Fruit fly (Drosophila melanogaster): ENCODE data around the gene Ag5r2.
A peak's percentile ranks its signal among the peaks of the same experiment; 100 is the strongest.

Gene Ag5r2

DNA sequence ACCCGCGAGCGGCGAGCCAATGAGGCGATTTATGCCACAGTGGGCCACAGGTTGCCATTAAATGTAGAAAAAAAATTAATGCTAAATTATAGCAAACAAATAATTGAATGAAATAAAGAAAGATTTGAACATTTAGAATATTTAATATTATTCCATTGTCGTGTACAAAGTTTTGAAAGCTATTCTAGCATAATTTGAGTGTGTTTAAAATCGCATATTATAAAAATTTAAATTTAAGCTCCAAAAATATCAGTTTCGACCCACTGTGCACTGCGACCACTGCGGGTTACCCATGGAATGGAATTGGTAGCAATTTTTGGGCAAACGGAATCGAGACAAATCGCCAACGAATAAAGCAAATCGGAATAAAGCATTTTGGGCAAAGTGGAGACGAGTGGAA, 40.0 kb downstream of the Ag5r2 start (continued):
- no peak for TF ChIP-seq pfk (GFP tag; optimal IDR thresholded peaks at IDR 0.05)
- TF ChIP-seq CG13424 (tag; optimal IDR thresholded peaks at IDR 0.05), result peak; percentile 64
- TF ChIP-seq CG11093 (GFP tag; IDR thresholded peaks at IDR 0.05), result no peak
- TF ChIP-seq CG14441 (GFP tag; IDR thresholded peaks at IDR 0.05), result peak; percentile 45
- no peak for TF ChIP-seq chinmo (GFP tag; IDR thresholded peaks at IDR 0.05; ENCODE audit: partially characterized antibody)
- TF ChIP-seq CG43689 (GFP tag; IDR thresholded peaks at IDR 0.05), result no peak
- TF ChIP-seq Aef1 (GFP tag; IDR thresholded peaks at IDR 0.05), result peak; percentile 37; the same call in 1 of the 3 replicates
- no peak for TF ChIP-seq CG3163 (GFP tag; optimal IDR thresholded peaks at IDR 0.05)
- TF ChIP-seq CG6689 (GFP tag; IDR thresholded peaks at IDR 0.05), result peak; percentile 64
- TF ChIP-seq CG3995 (GFP tag; optimal IDR thresholded peaks at IDR 0.05), result no peak
- peak; percentile 34 for TF ChIP-seq CG16815 (GFP tag; optimal IDR thresholded peaks at IDR 0.05)
- no peak for TF ChIP-seq CTCF (GFP tag; optimal IDR thresholded peaks at IDR 0.05)
- TF ChIP-seq maf-S (GFP tag; optimal IDR thresholded peaks at IDR 0.05), result no peak
- no peak for TF ChIP-seq cg (GFP tag; optimal IDR thresholded peaks at IDR 0.05)
- TF ChIP-seq CG10959 (GFP tag; IDR thresholded peaks at IDR 0.05), result peak; percentile 36
- TF ChIP-seq Xbp1 (GFP tag; optimal IDR thresholded peaks at IDR 0.05), result peak; percentile 33
- peak; percentile 64 for TF ChIP-seq Blimp-1 (GFP tag; optimal IDR thresholded peaks at IDR 0.05)
- no peak for TF ChIP-seq CG6654 (GFP tag; optimal IDR thresholded peaks at IDR 0.05)
- peak in 1 of 2 experiments; percentile 73 for TF ChIP-seq bsh (GFP tag; optimal IDR thresholded peaks at IDR 0.05)
- peak; percentile 45; the same call in 1 of the 2 replicates for TF ChIP-seq onecut (GFP tag; IDR thresholded peaks at IDR 0.05)
- TF ChIP-seq CG2875 (GFP tag; optimal IDR thresholded peaks at IDR 0.05), result peak; percentile 15
- TF ChIP-seq H2.0 (GFP tag; IDR thresholded peaks at IDR 0.05), result peak; percentile 29; the same call in 1 of the 2 replicates
- no peak for TF ChIP-seq Vsx1 (GFP tag; optimal IDR thresholded peaks at IDR 0.05)
- no peak for TF ChIP-seq CG15073 (GFP tag; optimal IDR thresholded peaks at IDR 0.05)
- TF ChIP-seq kni (GFP tag; optimal IDR thresholded peaks at IDR 0.05), result no peak
- no peak for TF ChIP-seq wek (GFP tag; optimal IDR thresholded peaks at IDR 0.05)
- peak; percentile 35 for TF ChIP-seq CG13296 (GFP tag; optimal IDR thresholded peaks at IDR 0.05)
- TF ChIP-seq tap (tag; optimal IDR thresholded peaks at IDR 0.05), result peak; percentile 15
- peak; percentile 73 for TF ChIP-seq phol (tag; optimal IDR thresholded peaks at IDR 0.05)
- TF ChIP-seq CG10147 (GFP tag; optimal IDR thresholded peaks at IDR 0.05), result peak; percentile 7
- no peak for TF ChIP-seq CG16779 (GFP tag; IDR thresholded peaks at IDR 0.05)
- no peak for TF ChIP-seq Nf-YA (GFP tag; IDR thresholded peaks at IDR 0.05)
- TF ChIP-seq Sin3A (optimal IDR thresholded peaks at IDR 0.05), result no peak
- no peak for TF ChIP-seq CG6683 (GFP tag; optimal IDR thresholded peaks at IDR 0.05)
- TF ChIP-seq trh (GFP tag; optimal IDR thresholded peaks at IDR 0.05), result no peak
- TF ChIP-seq al (GFP tag; IDR thresholded peaks at IDR 0.05), result no peak
- TF ChIP-seq chn (GFP tag; optimal IDR thresholded peaks at IDR 0.05), result no peak
- peak; percentile 63 for TF ChIP-seq CG10267 (tag; optimal IDR thresholded peaks at IDR 0.05)
- no peak for TF ChIP-seq knrl (GFP tag; IDR thresholded peaks at IDR 0.05; ENCODE audit: partially characterized antibody)
- peak; percentile 73 for TF ChIP-seq CG9727 (GFP tag; optimal IDR thresholded peaks at IDR 0.05)
- TF ChIP-seq Gug (GFP tag; IDR thresholded peaks at IDR 0.05), result peak; percentile 1; the same call in 1 of the 4 replicates
- peak; percentile 56 for TF ChIP-seq CG8388 (GFP tag; optimal IDR thresholded peaks at IDR 0.05)
- no peak for TF ChIP-seq disco-r (GFP tag; optimal IDR thresholded peaks at IDR 0.05)
- TF ChIP-seq HmgZ (tag; optimal IDR thresholded peaks at IDR 0.05), result no peak
- no peak for TF ChIP-seq ab (GFP tag; optimal IDR thresholded peaks at IDR 0.05)
- TF ChIP-seq danr (GFP tag; IDR thresholded peaks at IDR 0.05), result no peak
- TF ChIP-seq Sox100B (GFP tag; optimal IDR thresholded peaks at IDR 0.05), result peak; percentile 74
- TF ChIP-seq toy (GFP tag; IDR thresholded peaks at IDR 0.05), result no peak
- no peak for TF ChIP-seq CG2889 (GFP tag; IDR thresholded peaks at IDR 0.05)
- 0 out of 2 replicates have a peak, but pooled peaks have one; percentile 11 for TF ChIP-seq CG32772 (GFP tag; IDR thresholded peaks at IDR 0.05)
- no peak for TF ChIP-seq hkb (optimal IDR thresholded peaks at IDR 0.05)
- TF ChIP-seq hkb (GFP tag; IDR thresholded peaks at IDR 0.05), result peak; percentile 64
